Worm (Caenorhabditis elegans): ENCODE data around the gene hlh-11.

Gene hlh-11

DNA sequence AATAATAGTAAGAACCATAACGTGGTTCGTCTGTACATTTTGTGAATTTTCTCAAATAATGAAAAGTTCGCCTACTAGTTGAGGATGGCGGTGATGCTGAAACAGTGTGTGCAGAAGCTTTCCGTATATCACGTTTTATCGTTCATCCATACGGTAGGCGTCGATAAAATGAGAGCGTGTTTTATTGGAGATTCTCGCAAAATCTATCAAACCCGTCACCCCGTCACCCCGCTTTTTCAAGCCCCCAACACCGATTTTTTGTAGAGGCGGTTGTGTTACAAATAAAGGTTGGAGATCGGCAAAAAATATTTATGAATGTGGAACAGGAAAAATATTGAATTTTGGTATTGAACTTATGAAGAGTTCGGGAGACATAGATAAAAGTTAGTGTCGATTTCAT, 10.9 kb upstream of the hlh-11 start, which contains the start of gene clec-161:
TSS of gene clec-161 (minus strand) at position 101 of the 400 bp plus-strand sequence.
- TF ChIP-seq unc-62 (GFP tag; optimal IDR thresholded peaks at IDR 0.05 in 1 of 2) (peak in 1 of 2 experiments; percentile 43), unc-62 (tag; optimal IDR thresholded peaks at IDR 0.05) (no peak), nhr-41 (GFP tag; IDR thresholded peaks at IDR 0.05) (no peak)

DNA sequence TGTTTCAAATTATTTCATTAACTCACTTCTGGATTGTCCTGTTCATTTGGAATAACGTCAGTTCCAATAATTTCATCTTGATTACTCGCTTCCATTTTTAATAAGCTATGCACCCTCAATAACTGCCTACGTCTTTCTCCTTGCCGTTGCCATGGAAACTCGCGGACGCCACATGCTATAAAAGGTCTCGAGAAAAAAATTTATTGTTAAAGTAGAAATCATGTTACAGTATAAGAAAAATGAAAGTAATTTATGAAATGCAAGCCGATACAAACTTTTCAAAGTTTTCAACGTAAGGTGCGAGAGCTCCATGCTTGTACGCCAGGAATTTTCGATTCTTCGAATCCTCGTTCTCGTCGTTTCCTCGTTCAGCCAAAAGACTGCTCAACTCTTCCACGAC, 7.4 kb upstream of the hlh-11 start, which contains the start of gene bbs-4:
TSS of gene bbs-4 (minus strand) at position 101 of the 400 bp plus-strand sequence.
- TF ChIP-seq ZK546.5 (tag; optimal IDR thresholded peaks at IDR 0.05) (no peak), hlh-11 (tag; optimal IDR thresholded peaks at IDR 0.05) (no peak), lsy-2 (tag; optimal IDR thresholded peaks at IDR 0.05) (no peak), attf-4 (tag; optimal IDR thresholded peaks at IDR 0.05) (no peak), ZK337.2 (GFP tag; IDR thresholded peaks at IDR 0.05) (no peak), arid-1 (GFP tag; conservative IDR thresholded peaks at IDR 0.05) (no peak), Y75B8A.6 (GFP tag; IDR thresholded peaks at IDR 0.05) (no peak), Y48G9A.11 (GFP tag; IDR thresholded peaks at IDR 0.05) (no peak), F49E8.2 (tag; optimal IDR thresholded peaks at IDR 0.05; ENCODE audit: borderline replicate concordance) (no peak)

DNA sequence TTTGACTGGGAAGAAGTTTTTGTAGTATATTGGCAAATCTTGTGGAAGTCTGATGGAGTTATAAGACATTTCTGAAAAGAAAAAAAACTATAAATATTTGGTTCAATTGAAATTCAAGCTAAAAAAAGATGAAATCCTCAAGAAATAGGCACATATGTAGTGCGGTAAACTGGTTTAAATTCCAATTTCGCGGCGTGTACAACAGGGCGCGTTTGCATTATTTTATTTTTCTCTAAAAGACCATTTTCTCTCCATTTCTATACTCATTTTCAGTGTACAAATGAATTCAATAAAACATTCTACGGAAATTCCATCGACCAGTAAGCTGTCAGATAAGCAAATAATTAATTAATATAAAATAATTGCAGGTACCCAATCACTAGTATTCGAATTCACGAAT, 5.3 kb upstream of the hlh-11 start, which contains the start of the genes pri-1 and F58A4.6:
TSS of gene pri-1 (minus strand) at position 71 of the 400 bp plus-strand sequence.
TSS of gene F58A4.6 (plus strand) at position 272 of the 400 bp plus-strand sequence.
- TF ChIP-seq duxl-1 (tag; optimal IDR thresholded peaks at IDR 0.05; ENCODE audit: poor library complexity), result no peak
- peak; percentile 24 for TF ChIP-seq hlh-30 (tag; optimal IDR thresholded peaks at IDR 0.05; ENCODE audit: insufficient read depth)
- no peak for TF ChIP-seq ceh-20 (GFP tag; IDR thresholded peaks at IDR 0.05)
- no peak for TF ChIP-seq zip-2 (tag; optimal IDR thresholded peaks at IDR 0.05)
- TF ChIP-seq mes-2 (tag; optimal IDR thresholded peaks at IDR 0.05; ENCODE audit: poor library complexity, severe bottlenecking), result peak; percentile 53
- no peak for TF ChIP-seq daf-16 (GFP tag; optimal IDR thresholded peaks at IDR 0.05)
- no peak for TF ChIP-seq daf-16 (tag; optimal IDR thresholded peaks at IDR 0.05)
- peak; percentile 83 for TF ChIP-seq dpl-1 (GFP tag; optimal IDR thresholded peaks at IDR 0.05)
- no peak for TF ChIP-seq dve-1 (tag; optimal IDR thresholded peaks at IDR 0.05; ENCODE audit: insufficient read depth)
- no peak for TF ChIP-seq ceh-44 (GFP tag; IDR thresholded peaks at IDR 0.05)
- no peak for TF ChIP-seq madf-5 (GFP tag; IDR thresholded peaks at IDR 0.05)
- TF ChIP-seq aha-1 (tag), result peak; percentile 20
- TF ChIP-seq zag-1 (tag; optimal IDR thresholded peaks at IDR 0.05), result no peak
- no peak for TF ChIP-seq tag-97 (GFP tag; IDR thresholded peaks at IDR 0.05)
- no peak for TF ChIP-seq aly-2 (tag; optimal IDR thresholded peaks at IDR 0.05)
- no peak for TF ChIP-seq lir-3 (tag; optimal IDR thresholded peaks at IDR 0.05)
- TF ChIP-seq dmd-8 (GFP tag; IDR thresholded peaks at IDR 0.05), result no peak
- TF ChIP-seq lin-38 (GFP tag; IDR thresholded peaks at IDR 0.05), result peak; percentile 92
- no peak for TF ChIP-seq ztf-7 (tag; optimal IDR thresholded peaks at IDR 0.05)
- TF ChIP-seq dmd-6 (GFP tag; IDR thresholded peaks at IDR 0.05), result no peak
- no peak for TF ChIP-seq attf-4 (tag; optimal IDR thresholded peaks at IDR 0.05)
- no peak for TF ChIP-seq F49E8.2 (tag; optimal IDR thresholded peaks at IDR 0.05; ENCODE audit: borderline replicate concordance)

DNA sequence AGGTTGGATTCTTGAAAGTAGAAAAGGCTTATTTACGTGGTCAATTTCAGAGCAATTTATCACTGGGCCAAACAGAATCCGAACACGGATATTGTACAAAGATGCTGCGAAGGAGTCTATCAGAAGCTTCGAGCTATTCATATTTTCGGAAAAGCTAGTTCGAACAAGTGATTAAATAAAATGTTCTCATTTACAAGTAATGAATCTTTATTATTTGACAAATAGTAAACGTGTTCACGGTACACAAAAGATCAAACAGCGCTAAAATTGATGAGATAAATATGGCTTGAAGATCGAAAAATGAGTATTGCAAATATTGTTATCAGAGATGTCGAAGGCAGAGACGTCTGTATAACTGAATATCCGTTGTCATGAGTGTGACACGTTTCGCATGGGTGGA, 4.4 kb upstream of the hlh-11 start:
- TF ChIP-seq daf-19 (GFP tag; conservative IDR thresholded peaks at IDR 0.05), result no peak
- TF ChIP-seq F49E8.2 (tag; optimal IDR thresholded peaks at IDR 0.05; ENCODE audit: borderline replicate concordance), result peak; percentile 10
- no peak; the same call in 1 of the 2 replicates for TF ChIP-seq pha-4 (GFP tag; IDR thresholded peaks at IDR 0.05)
- no peak for TF ChIP-seq pha-4 (tag; optimal IDR thresholded peaks at IDR 0.05)
- TF ChIP-seq tag-97 (GFP tag; IDR thresholded peaks at IDR 0.05), result no peak
- no peak for TF ChIP-seq zip-11 (GFP tag; IDR thresholded peaks at IDR 0.05)
- TF ChIP-seq fkh-10 (GFP tag; optimal IDR thresholded peaks at IDR 0.05), result no peak
- TF ChIP-seq hlh-30 (tag; optimal IDR thresholded peaks at IDR 0.05; ENCODE audit: insufficient read depth), result no peak
- TF ChIP-seq madf-9 (GFP tag; conservative IDR thresholded peaks at IDR 0.05), result no peak
- no peak for TF ChIP-seq zag-1 (tag; optimal IDR thresholded peaks at IDR 0.05)
- TF ChIP-seq madf-5 (GFP tag; IDR thresholded peaks at IDR 0.05), result no peak
- no peak for TF ChIP-seq attf-4 (tag; optimal IDR thresholded peaks at IDR 0.05)
- no peak for TF ChIP-seq daf-16 (GFP tag; optimal IDR thresholded peaks at IDR 0.05)
- no peak for TF ChIP-seq daf-16 (tag; optimal IDR thresholded peaks at IDR 0.05)
- TF ChIP-seq dmd-9 (GFP tag; IDR thresholded peaks at IDR 0.05), result no peak
- 0 out of 2 replicates have a peak, but pooled peaks have one; percentile 32 for TF ChIP-seq lim-7 (GFP tag; IDR thresholded peaks at IDR 0.05)
- no peak for TF ChIP-seq nhr-48 (tag; optimal IDR thresholded peaks at IDR 0.05)
- TF ChIP-seq unc-130 (GFP tag; optimal IDR thresholded peaks at IDR 0.05), result peak; percentile 60
- no peak for TF ChIP-seq dmd-6 (GFP tag; IDR thresholded peaks at IDR 0.05)
- no peak for TF ChIP-seq F37D6.2 (tag; optimal IDR thresholded peaks at IDR 0.05)
- TF ChIP-seq ZK337.2 (GFP tag; IDR thresholded peaks at IDR 0.05), result no peak
- TF ChIP-seq lin-38 (GFP tag; IDR thresholded peaks at IDR 0.05), result peak; percentile 76
- no peak for TF ChIP-seq unc-39 (tag; optimal IDR thresholded peaks at IDR 0.05)
- no peak for TF ChIP-seq ceh-20 (GFP tag; IDR thresholded peaks at IDR 0.05)
- TF ChIP-seq pqm-1 (tag; optimal IDR thresholded peaks at IDR 0.05), result no peak
- TF ChIP-seq aha-1 (tag), result peak; percentile 16

Data from whole organism, L4 larva.